Worm (Caenorhabditis elegans) whole organism, late embryonic: Measurements from ENCODE around the gene ZC84.7.

Source experiments
- eyg-1 ChIP-seq: sonication (generic microtip); optimal IDR thresholded peaks from 2 replicates; lab custom pipeline; 2016; ENCODE audit warnings: missing genotype, missing genetic modification characterization, missing compliant biosample characterization
- gmeb-2 ChIP-seq: sonication (generic microtip); optimal IDR thresholded peaks from 2 replicates; lab custom pipeline; 2016; ENCODE audit warnings: missing genetic modification characterization, inconsistent platforms, missing compliant biosample characterization
- hlh-30 ChIP-seq: sonication (generic microtip); optimal IDR thresholded peaks from 2 replicates; lab custom pipeline; 2017; ENCODE audit warnings: antibody characterized with exemption, missing genetic modification characterization, missing compliant biosample characterization; ENCODE audit not compliant: insufficient read depth
- lin-11 ChIP-seq: fragments of 200-800 bp; sonication (Bioruptor generic); optimal IDR thresholded peaks from 2 replicates; lab custom pipeline; 2018; ENCODE audit warnings: mild to moderate bottlenecking, missing genetic modification characterization, missing compliant biosample characterization
- pha-4 ChIP-seq: fragments of 150-350 bp; optimal IDR thresholded peaks from 2 replicates; lab custom pipeline; 2018; ENCODE audit warnings: missing biosample characterization, missing genetic modification reagents, missing genetic modification characterization
- sdc-2 ChIP-seq: sonication (generic microtip); optimal IDR thresholded peaks from 2 replicates; lab custom pipeline; 2016; ENCODE audit warnings: missing genotype, missing genetic modification characterization, missing compliant biosample characterization

ce11 chrIII:9143911-9144310, 41.9 kb upstream of the ZC84.7 start, which contains the start of gene ZK512.11:
- TF ChIP-seq hlh-30 (tag; lab: Kevin White, UChicago): no peak
- TF ChIP-seq sdc-2 (tag; lab: Kevin White, UChicago): no peak
- TF ChIP-seq eyg-1 (tag; lab: Kevin White, UChicago): no peak
- no peak for TF ChIP-seq pha-4 (tag; lab: Kevin White, UChicago)
- TF ChIP-seq lin-11 (tag; lab: Kevin White, UChicago): no peak
- no peak for TF ChIP-seq gmeb-2 (tag; lab: Kevin White, UChicago)
